Worm (Caenorhabditis elegans): ENCODE measurements around the gene mboa-6.

mboa-6 gene

DNA sequence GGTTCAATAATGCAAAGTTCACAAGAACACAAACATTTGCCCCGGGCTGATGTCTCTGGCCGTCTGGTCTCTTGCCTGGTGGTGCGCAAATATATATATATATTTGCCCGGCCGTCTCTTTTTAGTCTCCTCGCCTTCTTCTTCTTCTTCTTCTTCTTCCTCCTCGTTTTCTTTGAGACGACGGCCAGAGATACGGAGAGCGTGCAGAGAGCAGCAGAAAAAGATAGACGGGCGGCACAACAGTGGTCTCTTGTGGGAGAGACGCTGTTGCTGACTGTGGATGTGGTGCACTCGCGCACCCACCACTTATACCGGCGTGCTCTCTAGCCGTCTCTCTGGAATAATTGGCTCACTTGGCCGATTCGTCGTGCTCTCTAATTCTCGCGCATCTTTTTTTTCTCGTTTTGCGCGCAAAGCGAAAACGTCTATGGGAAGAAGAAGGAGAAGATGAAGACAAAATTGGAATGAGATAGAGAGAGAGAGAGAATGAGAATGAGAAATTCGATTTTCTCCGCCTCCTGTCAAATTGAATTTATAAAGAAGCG, 40.5 kb downstream of the mboa-6 start (continued):
- TF ChIP-seq nhr-12 (tag; optimal IDR thresholded peaks at IDR 0.05) (no peak), peb-1 (tag; optimal IDR thresholded peaks at IDR 0.05) (no peak), snpc-4 (tag; optimal IDR thresholded peaks at IDR 0.05) (peak; percentile 86), nhr-237 (tag; optimal IDR thresholded peaks at IDR 0.05) (peak; percentile 74), fos-1 (tag; optimal IDR thresholded peaks at IDR 0.05) (peak; percentile 82), skn-1 (tag; optimal IDR thresholded peaks at IDR 0.05) (no peak)

ce11 chrIII:1918311-1918932, 43.3 kb downstream of the mboa-6 start:
- TF ChIP-seq R02D3.7 (tag; optimal IDR thresholded peaks at IDR 0.05) (no peak), skn-1 (tag; optimal IDR thresholded peaks at IDR 0.05) (no peak), blmp-1 (tag; optimal IDR thresholded peaks at IDR 0.05; ENCODE audit: insufficient read depth) (no peak), nhr-77 (tag; optimal IDR thresholded peaks at IDR 0.05) (no peak), nhr-21 (tag; optimal IDR thresholded peaks at IDR 0.05) (no peak), nhr-23 (tag; optimal IDR thresholded peaks at IDR 0.05) (no peak), mbf-1 (tag; optimal IDR thresholded peaks at IDR 0.05) (no peak), dmd-4 (tag; optimal IDR thresholded peaks at IDR 0.05) (no peak), nhr-12 (tag; optimal IDR thresholded peaks at IDR 0.05) (no peak)

- TF ChIP-seq crh-2 (tag; optimal IDR thresholded peaks at IDR 0.05) (peak; percentile 37), C34F6.9 (tag; optimal IDR thresholded peaks at IDR 0.05) (peak; percentile 74), sma-9 (GFP tag; optimal IDR thresholded peaks at IDR 0.05) (no peak), sma-9 (tag; optimal IDR thresholded peaks at IDR 0.05) (no peak), blmp-1 (tag; optimal IDR thresholded peaks at IDR 0.05; ENCODE audit: insufficient read depth) (no peak), snpc-4 (tag; optimal IDR thresholded peaks at IDR 0.05) (no peak), sem-4 (tag; optimal IDR thresholded peaks at IDR 0.05) (peak; percentile 32), lsy-2 (tag; optimal IDR thresholded peaks at IDR 0.05) (peak in 1 of 2 experiments; percentile 86), F13H6.1 (tag; optimal IDR thresholded peaks at IDR 0.05) (peak; percentile 43), fos-1 (tag; optimal IDR thresholded peaks at IDR 0.05) (peak; percentile 5), gmeb-1 (tag; optimal IDR thresholded peaks at IDR 0.05) (peak; percentile 70), lin-13 (GFP tag; optimal IDR thresholded peaks at IDR 0.05) (peak; percentile 71), nhr-25 (tag; optimal IDR thresholded peaks at IDR 0.05) (peak; percentile 18), unc-55 (GFP tag; optimal IDR thresholded peaks at IDR 0.05) (peak; percentile 91)
These were observed 56.2 kb downstream of the mboa-6 start, which contains the start of the genes B0524.6 and pqn-41 for ce11 chrIII:1905589-1905988. Gene B0524.6 (minus strand): TSS chrIII:1905640. Gene pqn-41 (plus strand): TSS chrIII:1905958.

DNA sequence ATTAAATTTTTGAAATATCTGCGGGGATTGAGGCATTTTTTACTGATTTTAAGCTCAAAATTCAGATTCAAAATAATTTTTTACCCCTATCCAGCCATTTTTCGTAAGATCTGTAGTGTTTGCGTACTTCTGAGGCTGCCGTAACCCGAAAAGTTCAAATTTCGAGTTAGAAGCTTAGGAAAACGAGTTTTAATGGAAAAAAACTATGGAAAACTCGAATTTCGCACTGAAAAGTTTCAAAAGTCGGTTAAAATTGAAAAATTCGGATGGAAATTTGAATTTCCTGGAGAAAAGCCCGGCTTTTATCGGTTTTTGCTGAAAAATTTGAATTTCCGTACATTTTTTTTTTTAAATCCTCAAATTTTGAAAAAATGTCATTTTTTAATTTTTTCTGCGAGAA, 57.8 kb downstream of the mboa-6 start:
- no peak for TF ChIP-seq sma-9 (GFP tag; optimal IDR thresholded peaks at IDR 0.05)
- no peak for TF ChIP-seq sma-9 (tag; optimal IDR thresholded peaks at IDR 0.05)
- TF ChIP-seq aly-2 (tag; optimal IDR thresholded peaks at IDR 0.05), result no peak
- no peak for TF ChIP-seq alr-1 (tag; optimal IDR thresholded peaks at IDR 0.05)
- TF ChIP-seq egl-27 (tag; optimal IDR thresholded peaks at IDR 0.05), result no peak
- TF ChIP-seq unc-39 (tag; optimal IDR thresholded peaks at IDR 0.05), result no peak
- TF ChIP-seq mdl-1 (tag; optimal IDR thresholded peaks at IDR 0.05), result no peak
- TF ChIP-seq gmeb-1 (tag; optimal IDR thresholded peaks at IDR 0.05), result no peak
- TF ChIP-seq F13H6.1 (tag; optimal IDR thresholded peaks at IDR 0.05), result no peak
- no peak for TF ChIP-seq unc-62 (GFP tag; optimal IDR thresholded peaks at IDR 0.05)
- no peak for TF ChIP-seq mab-5 (tag; optimal IDR thresholded peaks at IDR 0.05)
